Worm (Caenorhabditis elegans) whole organism, L3 larva: ENCODE results near the gene nhr-233.
A peak's percentile ranks its signal among the peaks of the same experiment; 100 is the strongest.

Source experiments
- R02D3.7 ChIP-seq: fragments of 150-350 bp; optimal IDR thresholded peaks from 2 replicates; lab custom pipeline; 2014; ENCODE audit warnings: missing biosample characterization, missing genetic modification characterization
- ZK546.5 ChIP-seq: sonication (generic microtip); optimal IDR thresholded peaks from 2 replicates; lab custom pipeline; 2017; ENCODE audit warnings: missing biosample characterization, missing genetic modification characterization
- aly-2 ChIP-seq: fragments of 150-350 bp; optimal IDR thresholded peaks from 2 replicates; lab custom pipeline; 2014; ENCODE audit warnings: missing biosample characterization, missing genetic modification characterization
- ama-1 ChIP-seq: fragments of 150-350 bp; optimal IDR thresholded peaks from 2 replicates; lab custom pipeline; 2018
- ceh-16 ChIP-seq: sonication (generic microtip); optimal IDR thresholded peaks from 2 replicates; lab custom pipeline; 2017; ENCODE audit warnings: missing biosample characterization, missing genetic modification characterization
- ceh-28 ChIP-seq: fragments of 150-350 bp; optimal IDR thresholded peaks from 2 replicates; lab custom pipeline; 2014; ENCODE audit warnings: missing biosample characterization, missing genetic modification reagents, missing genetic modification characterization
- ceh-82 ChIP-seq: fragments of 150-350 bp; optimal IDR thresholded peaks from 2 replicates; lab custom pipeline; 2014; ENCODE audit warnings: missing biosample characterization, missing genetic modification characterization
- ceh-9 ChIP-seq: sonication (generic microtip); optimal IDR thresholded peaks from 2 replicates; lab custom pipeline; 2018; ENCODE audit warnings: missing biosample characterization, missing genetic modification characterization
- daf-12 ChIP-seq: fragments of 150-350 bp; optimal IDR thresholded peaks from 2 replicates; lab custom pipeline; 2014; ENCODE audit warnings: missing biosample characterization, missing genetic modification reagents, missing genetic modification characterization
- egl-27 ChIP-seq: sonication (generic microtip); optimal IDR thresholded peaks from 4 replicates; lab custom pipeline; 2017; ENCODE audit warnings: missing biosample characterization, missing genetic modification reagents, missing genetic modification characterization
- egl-5 ChIP-seq: fragments of 150-350 bp; optimal IDR thresholded peaks from 2 replicates; lab custom pipeline; 2017; ENCODE audit warnings: missing biosample characterization, missing genetic modification reagents, missing genetic modification characterization, inconsistent platforms
- elt-2 ChIP-seq: sonication (generic microtip); optimal IDR thresholded peaks from 2 replicates; lab custom pipeline; 2016; ENCODE audit warnings: missing genetic modification reagents, mild to moderate bottlenecking, missing genetic modification characterization, missing compliant biosample characterization
- elt-3 ChIP-seq, 3 experiments: fragments of 150-350 bp in 1 of 3; sonication (generic microtip) in 2 of 3; optimal IDR thresholded peaks; 2 replicates in 2 of 3; 4 replicates in 1 of 3; lab custom pipeline; 2014 to 2017; ENCODE audit warnings: missing biosample characterization in 3 of 3, missing genetic modification characterization in 3 of 3
- eor-1 ChIP-seq, 2 experiments: fragments of 150-350 bp; optimal IDR thresholded peaks; 2 replicates each; lab custom pipeline; 2014 to 2018; ENCODE audit warnings: missing biosample characterization in 2 of 2, missing genetic modification characterization in 2 of 2
- fkh-10 ChIP-seq: sonication (generic microtip); optimal IDR thresholded peaks from 2 replicates; lab custom pipeline; 2017; ENCODE audit warnings: missing biosample characterization, missing genetic modification reagents, missing genetic modification characterization
- fkh-2 ChIP-seq: fragments of 150-350 bp; optimal IDR thresholded peaks from 2 replicates; lab custom pipeline; 2014; ENCODE audit warnings: missing biosample characterization, missing genetic modification reagents, missing genetic modification characterization
- fos-1 ChIP-seq: fragments of 150-350 bp; optimal IDR thresholded peaks from 2 replicates; lab custom pipeline; 2014; ENCODE audit warnings: missing biosample characterization, missing genetic modification characterization
- hmg-11 ChIP-seq: sonication (generic microtip); optimal IDR thresholded peaks from 2 replicates; lab custom pipeline; 2016; ENCODE audit warnings: missing genetic modification characterization, missing compliant biosample characterization
- jun-1 ChIP-seq: fragments of 150-350 bp; optimal IDR thresholded peaks from 2 replicates; lab custom pipeline; 2014; ENCODE audit warnings: missing biosample characterization, missing genetic modification reagents, missing genetic modification characterization
- lin-39 ChIP-seq: fragments of 150-350 bp; optimal IDR thresholded peaks from 2 replicates; lab custom pipeline; 2018; ENCODE audit warnings: missing biosample characterization, missing genetic modification reagents, missing genetic modification characterization
- lsy-12 ChIP-seq: sonication (generic microtip); optimal IDR thresholded peaks from 2 replicates; lab custom pipeline; 2016; ENCODE audit warnings: mild to moderate bottlenecking, missing genetic modification characterization, missing compliant biosample characterization
- mdl-1 ChIP-seq: fragments of 150-350 bp; optimal IDR thresholded peaks from 2 replicates; lab custom pipeline; 2014; ENCODE audit warnings: missing biosample characterization, missing genetic modification characterization
- mml-1 ChIP-seq: fragments of 150-350 bp; sonication (generic microtip); optimal IDR thresholded peaks from 3 replicates; lab custom pipeline; 2014; ENCODE audit warnings: missing biosample characterization, missing genetic modification characterization
- nfya-1 ChIP-seq: sonication (generic microtip); optimal IDR thresholded peaks from 2 replicates; lab custom pipeline; 2017; ENCODE audit warnings: missing genetic modification characterization, mild to moderate bottlenecking, missing compliant biosample characterization, antibody characterized with exemption, moderate library complexity; ENCODE audit not compliant: insufficient read depth
- nhr-11 ChIP-seq: fragments of 150-350 bp; optimal IDR thresholded peaks from 2 replicates; lab custom pipeline; 2014; ENCODE audit warnings: missing biosample characterization, missing genetic modification characterization
- nhr-23 ChIP-seq: fragments of 150-350 bp; optimal IDR thresholded peaks from 2 replicates; lab custom pipeline; 2014; ENCODE audit warnings: missing biosample characterization, missing genetic modification reagents, missing genetic modification characterization
- nhr-237 ChIP-seq: fragments of 150-350 bp; optimal IDR thresholded peaks from 2 replicates; lab custom pipeline; 2014; ENCODE audit warnings: missing biosample characterization, missing genetic modification characterization
- nhr-25 ChIP-seq: sonication (generic microtip); optimal IDR thresholded peaks from 2 replicates; lab custom pipeline; 2017; ENCODE audit warnings: missing biosample characterization, missing genetic modification characterization
- nhr-28 ChIP-seq: fragments of 150-350 bp; optimal IDR thresholded peaks from 2 replicates; lab custom pipeline; 2014; ENCODE audit warnings: missing biosample characterization, missing genetic modification characterization
- nhr-43 ChIP-seq: sonication (generic microtip); optimal IDR thresholded peaks from 2 replicates; lab custom pipeline; 2016; ENCODE audit warnings: mild to moderate bottlenecking, missing genetic modification characterization, missing compliant biosample characterization; ENCODE audit not compliant: poor library complexity, severe bottlenecking
- nhr-67 ChIP-seq: fragments of 150-350 bp; optimal IDR thresholded peaks from 2 replicates; lab custom pipeline; 2014; ENCODE audit warnings: missing biosample characterization, missing genetic modification characterization
- nhr-76 ChIP-seq: fragments of 150-350 bp; sonication (generic microtip); optimal IDR thresholded peaks from 5 replicates; lab custom pipeline; 2014; ENCODE audit warnings: missing biosample characterization, missing genetic modification characterization
- nhr-77 ChIP-seq: fragments of 150-350 bp; optimal IDR thresholded peaks from 2 replicates; lab custom pipeline; 2014; ENCODE audit warnings: missing biosample characterization, missing genetic modification characterization
- pha-4 ChIP-seq: fragments of 150-350 bp; optimal IDR thresholded peaks from 2 replicates; lab custom pipeline; 2014; ENCODE audit warnings: missing biosample characterization, missing genetic modification reagents, missing genetic modification characterization
- pqm-1 ChIP-seq: fragments of 150-350 bp; optimal IDR thresholded peaks from 2 replicates; lab custom pipeline; 2017; ENCODE audit warnings: missing biosample characterization, missing genetic modification characterization, inconsistent platforms
- sea-2 ChIP-seq: fragments of 150-350 bp; sonication (generic microtip); optimal IDR thresholded peaks from 4 replicates; lab custom pipeline; 2014; ENCODE audit warnings: missing biosample characterization, missing genetic modification reagents, missing genetic modification characterization
- skn-1 ChIP-seq: fragments of 150-350 bp; optimal IDR thresholded peaks from 2 replicates; lab custom pipeline; 2014; ENCODE audit warnings: missing biosample characterization, missing genetic modification characterization
- snpc-4 ChIP-seq: fragments of 150-350 bp; optimal IDR thresholded peaks from 2 replicates; lab custom pipeline; 2014; ENCODE audit warnings: missing biosample characterization, missing genetic modification characterization
- unc-62 ChIP-seq: fragments of 150-350 bp; sonication (generic microtip); optimal IDR thresholded peaks from 4 replicates; lab custom pipeline; 2014; ENCODE audit warnings: missing biosample characterization, missing genetic modification reagents, missing genetic modification characterization
- zag-1 ChIP-seq: fragments of 150-350 bp; optimal IDR thresholded peaks from 2 replicates; lab custom pipeline; 2014; ENCODE audit warnings: missing biosample characterization, missing genetic modification characterization
- ztf-11 ChIP-seq: fragments of 150-350 bp; optimal IDR thresholded peaks from 2 replicates; lab custom pipeline; 2014; ENCODE audit warnings: missing biosample characterization, missing genetic modification characterization
- ztf-4 ChIP-seq: fragments of 150-350 bp; optimal IDR thresholded peaks from 2 replicates; lab custom pipeline; 2014; ENCODE audit warnings: missing biosample characterization, missing genetic modification characterization

The nhr-233 gene

ce11 chrV:16593792-16594059, 23.1 kb upstream of the nhr-233 start:
- TF ChIP-seq nhr-76: no peak
- no peak for TF ChIP-seq egl-5 (tag; lab: Kevin White, UChicago)
- TF ChIP-seq hmg-11 (tag; lab: Kevin White, UChicago): no peak
- TF ChIP-seq fos-1 (tag; lab: Kevin White, UChicago): no peak
- TF ChIP-seq mdl-1 (tag; lab: Kevin White, UChicago): no peak
- no peak for TF ChIP-seq sea-2 (GFP tag; lab: Kevin White, UChicago)
- no peak for TF ChIP-seq ama-1 (lab: Kevin White, UChicago)
- no peak for TF ChIP-seq nhr-237 (tag; lab: Kevin White, UChicago)
- no peak for TF ChIP-seq skn-1 (tag; lab: Kevin White, UChicago)
- TF ChIP-seq nfya-1 (tag; lab: Kevin White, UChicago): no peak
- TF ChIP-seq ceh-28 (tag; lab: Kevin White, UChicago): no peak
- TF ChIP-seq nhr-77: no peak
- TF ChIP-seq R02D3.7 (tag; lab: Kevin White, UChicago): no peak
- TF ChIP-seq zag-1 (tag; lab: Kevin White, UChicago): no peak
- no peak for TF ChIP-seq jun-1 (tag; lab: Kevin White, UChicago)
- TF ChIP-seq, all 47 proteins: peak for 0

DNA sequence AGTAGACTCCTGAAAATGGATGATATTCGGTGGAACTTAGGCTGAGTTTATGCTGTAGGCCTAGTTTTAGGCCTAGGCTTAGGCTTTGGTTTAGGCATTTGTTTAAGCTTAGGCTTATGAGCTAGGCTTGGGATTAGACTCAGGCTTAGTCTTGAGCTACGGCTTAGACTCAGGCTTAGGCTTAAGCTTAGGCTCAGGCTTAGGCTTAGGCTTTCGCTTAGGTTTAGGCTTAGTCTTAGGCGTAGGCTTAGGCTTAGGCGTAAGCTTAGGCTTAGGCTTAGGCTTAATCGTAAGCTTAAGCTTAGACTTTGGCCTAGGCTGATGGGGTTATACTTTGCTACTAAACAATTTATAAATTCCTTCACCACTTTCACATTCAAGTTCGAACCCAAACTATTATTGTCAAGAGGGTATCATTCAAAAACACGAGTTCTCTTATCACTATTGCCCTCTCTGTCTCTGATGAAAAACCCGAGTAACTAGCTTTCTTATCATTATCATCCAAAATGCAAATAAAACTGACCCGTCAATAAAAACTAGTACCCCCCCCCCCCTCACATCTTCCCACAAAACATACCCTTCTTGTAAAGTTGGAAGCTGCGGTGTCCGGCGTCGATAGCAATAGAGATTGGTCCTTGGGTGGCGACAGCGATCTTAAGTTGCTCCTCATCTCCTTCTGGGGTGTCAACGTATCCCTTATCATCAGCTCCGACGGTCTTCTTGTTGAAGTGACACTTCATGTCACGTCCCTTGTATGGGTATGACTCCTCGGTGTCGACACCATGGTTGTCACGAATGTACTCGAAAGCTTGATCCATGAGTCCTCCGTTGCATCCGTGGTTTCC, 22.6 kb upstream of the nhr-233 start:
- TF ChIP-seq R02D3.7 (tag; lab: Kevin White, UChicago) (no peak), unc-62 (no peak), nhr-28 (tag; lab: Kevin White, UChicago) (no peak), mml-1 (tag; lab: Kevin White, UChicago) (no peak), nhr-43 (tag; lab: Kevin White, UChicago) (peak; percentile 56), nhr-77 (no peak), pqm-1 (tag; lab: Kevin White, UChicago) (peak; percentile 44), pha-4 (peak; percentile 30), nhr-76 (no peak), eor-1 (tag; optimal IDR thresholded peaks at IDR 0.05; lab: Kevin White, UChicago) (no peak), ztf-11 (tag; lab: Kevin White, UChicago) (no peak), aly-2 (no peak), ceh-82 (tag; lab: Kevin White, UChicago) (no peak), ama-1 (lab: Kevin White, UChicago) (peak; percentile 55), nhr-23 (tag; lab: Kevin White, UChicago) (no peak), ZK546.5 (tag; lab: Kevin White, UChicago) (no peak), daf-12 (tag; lab: Kevin White, UChicago) (no peak), lin-39 (tag; lab: Kevin White, UChicago) (no peak), nhr-67 (no peak), elt-3 (tag; optimal IDR thresholded peaks at IDR 0.05; lab: Kevin White, UChicago) (no peak), sea-2 (GFP tag; lab: Kevin White, UChicago) (no peak), nfya-1 (tag; lab: Kevin White, UChicago) (no peak), fkh-10 (GFP tag; lab: Kevin White, UChicago) (no peak), nhr-11 (no peak), ceh-9 (no peak), ceh-16 (no peak), fos-1 (tag; lab: Kevin White, UChicago) (no peak), nhr-25 (tag; lab: Kevin White, UChicago) (no peak), nhr-237 (tag; lab: Kevin White, UChicago) (no peak), lsy-12 (tag; lab: Kevin White, UChicago) (no peak), elt-2 (tag; lab: Kevin White, UChicago) (peak; percentile 82), fkh-2 (tag; lab: Kevin White, UChicago) (no peak), hmg-11 (tag; lab: Kevin White, UChicago) (no peak), egl-27 (tag; lab: Kevin White, UChicago) (no peak), snpc-4 (tag; lab: Kevin White, UChicago) (no peak), ztf-4 (tag; lab: Kevin White, UChicago) (no peak)
